Worm (Caenorhabditis elegans): ENCODE data around the gene abf-3.

abf-3 gene

ce11 chrV:15773941-15774340, 43.7 kb downstream of the abf-3 start (continued):
- TF ChIP-seq pha-4 (GFP tag; IDR thresholded peaks at IDR 0.05) (no peak), pha-4 (tag; optimal IDR thresholded peaks at IDR 0.05) (no peak), zip-11 (GFP tag; IDR thresholded peaks at IDR 0.05) (no peak)

ce11 chrV:15773141-15773540, 44.5 kb downstream of the abf-3 start, which contains the start of gene nhr-60:
Gene nhr-60 (minus strand): TSS chrV:15773241.
- TF ChIP-seq mdt-29 (GFP tag; IDR thresholded peaks at IDR 0.05) = no peak
- TF ChIP-seq mdl-1 (tag; optimal IDR thresholded peaks at IDR 0.05) = no peak
- TF ChIP-seq Y75B8A.6 (GFP tag; IDR thresholded peaks at IDR 0.05) = no peak
- no peak for TF ChIP-seq ZK337.2 (GFP tag; IDR thresholded peaks at IDR 0.05)
- TF ChIP-seq vab-7 (GFP tag; IDR thresholded peaks at IDR 0.05) = no peak
- no peak for TF ChIP-seq nhr-77 (tag; optimal IDR thresholded peaks at IDR 0.05)
- no peak for TF ChIP-seq dmd-6 (GFP tag; IDR thresholded peaks at IDR 0.05)
- TF ChIP-seq daf-8 (GFP tag; IDR thresholded peaks at IDR 0.05) = no peak
- no peak for TF ChIP-seq T20F7.1 (GFP tag; optimal IDR thresholded peaks at IDR 0.05)
- no peak for TF ChIP-seq ceh-62 (tag; optimal IDR thresholded peaks at IDR 0.05)
- no peak for TF ChIP-seq snpc-4 (tag; optimal IDR thresholded peaks at IDR 0.05)
- TF ChIP-seq rbr-2 (tag; optimal IDR thresholded peaks at IDR 0.05) = no peak
- TF ChIP-seq lin-29 (GFP tag; IDR thresholded peaks at IDR 0.05) = no peak

- TF ChIP-seq unc-130 (GFP tag; optimal IDR thresholded peaks at IDR 0.05) (peak; percentile 56), arid-1 (GFP tag; conservative IDR thresholded peaks at IDR 0.05) (no peak)
These were observed 48.6 kb downstream of the abf-3 start, which contains the start of gene F57A10.4 for ce11 chrV:15769072-15769471. Gene F57A10.4 (plus strand): TSS chrV:15769438.

Measured in whole organism, L4 larva.